Worm (Caenorhabditis elegans) whole organism, L2 larva: ENCODE data around the gene Y53G8AL.4.

Experiments
- C34F6.9 ChIP-seq: fragments of 150-350 bp; optimal IDR thresholded peaks from 2 replicates; lab custom pipeline; 2014; ENCODE audit warnings: missing biosample characterization, missing genetic modification characterization
- F13H6.1 ChIP-seq: sonication (generic microtip); optimal IDR thresholded peaks from 2 replicates; lab custom pipeline; 2016; ENCODE audit warnings: missing genetic modification characterization, missing compliant biosample characterization
- R02D3.7 ChIP-seq: fragments of 150-350 bp; optimal IDR thresholded peaks from 2 replicates; lab custom pipeline; 2014; ENCODE audit warnings: missing biosample characterization, missing genetic modification characterization
- Y55F3AM.14 ChIP-seq: fragments of 200-800 bp; sonication (Bioruptor generic); optimal IDR thresholded peaks from 2 replicates; lab custom pipeline; 2018; ENCODE audit warnings: mild to moderate bottlenecking, missing genetic modification characterization, missing compliant biosample characterization
- ZK546.5 ChIP-seq: sonication (generic microtip); optimal IDR thresholded peaks from 2 replicates; lab custom pipeline; 2017; ENCODE audit warnings: missing biosample characterization, missing genetic modification characterization
- aly-2 ChIP-seq: fragments of 150-350 bp; optimal IDR thresholded peaks from 2 replicates; lab custom pipeline; 2014; ENCODE audit warnings: missing biosample characterization, missing genetic modification characterization
- blmp-1 ChIP-seq: sonication (generic microtip); optimal IDR thresholded peaks from 2 replicates; lab custom pipeline; 2017; ENCODE audit warnings: missing genetic modification characterization, mild to moderate bottlenecking, missing compliant biosample characterization, antibody characterized with exemption, moderate library complexity; ENCODE audit not compliant: insufficient read depth
- ceh-16 ChIP-seq: fragments of 150-350 bp; optimal IDR thresholded peaks from 2 replicates; lab custom pipeline; 2014; ENCODE audit warnings: missing biosample characterization, missing genetic modification characterization
- crh-2 ChIP-seq: sonication (generic microtip); optimal IDR thresholded peaks from 2 replicates; lab custom pipeline; 2017; ENCODE audit warnings: missing biosample characterization, missing genetic modification characterization
- egl-27 ChIP-seq: sonication (generic microtip); optimal IDR thresholded peaks from 3 replicates; lab custom pipeline; 2017; ENCODE audit warnings: missing biosample characterization, missing genetic modification reagents, missing genetic modification characterization
- elt-1 ChIP-seq: fragments of 150-350 bp; optimal IDR thresholded peaks from 2 replicates; lab custom pipeline; 2014; ENCODE audit warnings: missing biosample characterization, missing genetic modification characterization
- gmeb-1 ChIP-seq: fragments of 150-350 bp; optimal IDR thresholded peaks from 2 replicates; lab custom pipeline; 2014; ENCODE audit warnings: missing biosample characterization, missing genetic modification characterization
- lin-39 ChIP-seq: fragments of 150-350 bp; optimal IDR thresholded peaks from 2 replicates; lab custom pipeline; 2014; ENCODE audit warnings: missing biosample characterization, missing genetic modification reagents, missing genetic modification characterization
- lsy-2 ChIP-seq, 2 experiments: fragments of 150-350 bp in 1 of 2; sonication (generic microtip) in 1 of 2; optimal IDR thresholded peaks; 2 replicates each; lab custom pipeline; 2014 to 2017; ENCODE audit warnings: missing biosample characterization in 2 of 2, missing genetic modification characterization in 2 of 2
- mab-5 ChIP-seq: fragments of 150-350 bp; optimal IDR thresholded peaks from 2 replicates; lab custom pipeline; 2014; ENCODE audit warnings: missing biosample characterization, missing genetic modification characterization
- mbf-1 ChIP-seq: sonication (generic microtip); optimal IDR thresholded peaks from 2 replicates; lab custom pipeline; 2017; ENCODE audit warnings: missing biosample characterization, missing genetic modification characterization
- nhr-10 ChIP-seq: sonication (generic microtip); optimal IDR thresholded peaks from 2 replicates; lab custom pipeline; 2017; ENCODE audit warnings: missing biosample characterization, missing genetic modification characterization
- nhr-12 ChIP-seq: fragments of 150-350 bp; optimal IDR thresholded peaks from 2 replicates; lab custom pipeline; 2014; ENCODE audit warnings: missing biosample characterization, missing genetic modification characterization
- nhr-129 ChIP-seq: fragments of 150-350 bp; optimal IDR thresholded peaks from 2 replicates; lab custom pipeline; 2014; ENCODE audit warnings: missing biosample characterization, missing genetic modification characterization
- nhr-21 ChIP-seq: fragments of 150-350 bp; optimal IDR thresholded peaks from 2 replicates; lab custom pipeline; 2014; ENCODE audit warnings: missing biosample characterization, missing genetic modification characterization
- nhr-237 ChIP-seq: fragments of 150-350 bp; optimal IDR thresholded peaks from 2 replicates; lab custom pipeline; 2014; ENCODE audit warnings: missing biosample characterization, missing genetic modification characterization
- nhr-25 ChIP-seq: fragments of 150-350 bp; sonication (generic microtip); optimal IDR thresholded peaks from 3 replicates; lab custom pipeline; 2014; ENCODE audit warnings: missing biosample characterization, missing genetic modification characterization
- sem-4 ChIP-seq: fragments of 150-350 bp; optimal IDR thresholded peaks from 2 replicates; lab custom pipeline; 2014; ENCODE audit warnings: missing biosample characterization, missing genetic modification reagents, missing genetic modification characterization
- skn-1 ChIP-seq: sonication (generic microtip); optimal IDR thresholded peaks from 2 replicates; lab custom pipeline; 2017; ENCODE audit warnings: missing biosample characterization, missing genetic modification characterization
- sma-3 ChIP-seq: sonication (generic microtip); optimal IDR thresholded peaks from 2 replicates; lab custom pipeline; 2016; ENCODE audit warnings: missing genetic modification reagents, missing genetic modification characterization, missing compliant biosample characterization
- sma-9 ChIP-seq, 2 experiments: fragments of 150-350 bp in 1 of 2; sonication (generic microtip) in 1 of 2; optimal IDR thresholded peaks; 2 replicates each; lab custom pipeline; 2014 to 2016; ENCODE audit warnings: missing genetic modification characterization in 2 of 2, mild to moderate bottlenecking in 1 of 2, missing biosample characterization in 1 of 2, missing compliant biosample characterization in 1 of 2, missing genetic modification reagents in 1 of 2, moderate library complexity in 1 of 2
- snpc-4 ChIP-seq: fragments of 150-350 bp; optimal IDR thresholded peaks from 2 replicates; lab custom pipeline; 2014; ENCODE audit warnings: missing biosample characterization, missing genetic modification characterization
- unc-39 ChIP-seq: fragments of 150-350 bp; optimal IDR thresholded peaks from 2 replicates; lab custom pipeline; 2014; ENCODE audit warnings: missing biosample characterization, missing genetic modification characterization
- unc-55 ChIP-seq: fragments of 150-350 bp; sonication (generic microtip); optimal IDR thresholded peaks from 3 replicates; lab custom pipeline; 2014; ENCODE audit warnings: missing biosample characterization, missing genetic modification reagents, missing genetic modification characterization
- unc-62 ChIP-seq: fragments of 150-350 bp; optimal IDR thresholded peaks from 2 replicates; lab custom pipeline; 2014; ENCODE audit warnings: missing biosample characterization, missing genetic modification reagents, missing genetic modification characterization
- zag-1 ChIP-seq: fragments of 150-350 bp; optimal IDR thresholded peaks from 2 replicates; lab custom pipeline; 2014; ENCODE audit warnings: missing biosample characterization, missing genetic modification characterization
- ztf-1 ChIP-seq: fragments of 200-800 bp; sonication (Bioruptor generic); conservative IDR thresholded peaks from 2 replicates; pipeline ENCODE4 v1.3.6; 2022; ENCODE audit warnings: missing genetic modification characterization, missing compliant biosample characterization
- ztf-11 ChIP-seq: sonication (generic microtip); optimal IDR thresholded peaks from 2 replicates; lab custom pipeline; 2017; ENCODE audit warnings: missing biosample characterization, missing genetic modification characterization
- ztf-4 ChIP-seq: fragments of 150-350 bp; optimal IDR thresholded peaks from 2 replicates; lab custom pipeline; 2014; ENCODE audit warnings: missing biosample characterization, missing genetic modification characterization

Gene Y53G8AL.4

DNA sequence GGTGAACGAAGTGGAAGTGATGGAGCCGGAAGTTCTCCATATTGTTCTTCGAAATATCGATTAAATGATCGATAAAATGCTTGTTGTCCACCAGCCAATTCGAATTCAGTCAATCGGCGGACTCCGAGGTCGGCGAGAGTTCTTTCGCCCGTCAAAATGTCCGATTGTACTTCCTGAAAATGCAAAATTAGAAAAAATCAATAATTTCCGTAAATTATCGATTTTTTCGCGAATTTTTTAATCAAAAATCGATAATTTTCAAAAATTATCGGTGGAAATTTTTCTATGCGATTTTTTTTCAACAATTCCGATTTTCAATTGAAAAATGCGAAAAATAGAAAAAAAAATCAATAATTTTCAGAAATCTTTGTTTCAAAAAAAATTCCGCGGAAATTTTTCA lies 8.5 kb downstream of the Y53G8AL.4 start:
- TF ChIP-seq ztf-11 (tag; lab: Kevin White, UChicago) (no peak), aly-2 (tag; lab: Kevin White, UChicago) (no peak), ZK546.5 (no peak), C34F6.9 (tag; lab: Kevin White, UChicago) (no peak), gmeb-1 (tag; lab: Kevin White, UChicago) (no peak), sma-3 (GFP tag; lab: Kevin White, UChicago) (no peak)
- TF ChIP-seq, all 48 proteins: peak for 0

DNA sequence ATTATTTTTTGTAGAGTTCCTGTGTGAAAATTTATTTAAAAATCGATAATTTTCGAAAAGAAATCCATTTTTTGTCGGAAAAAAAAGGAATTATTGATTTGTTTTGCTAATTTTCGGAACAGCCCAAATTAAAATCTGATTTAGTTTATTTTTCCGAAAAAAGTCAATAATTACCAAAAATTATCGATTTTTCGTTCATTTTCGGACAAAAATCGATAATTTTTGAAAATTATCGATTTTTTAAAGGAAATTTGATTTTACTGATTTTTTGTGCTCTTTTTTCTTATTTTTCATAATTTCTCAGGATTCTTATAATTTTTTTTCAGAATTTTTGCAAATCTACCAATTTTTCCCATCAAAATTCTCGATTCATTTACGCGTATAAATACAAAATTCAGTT lies 9.1 kb downstream of the Y53G8AL.4 start:
- no peak for TF ChIP-seq R02D3.7 (tag; lab: Kevin White, UChicago)
- no peak for TF ChIP-seq gmeb-1 (tag; lab: Kevin White, UChicago)
- no peak for TF ChIP-seq egl-27
- TF ChIP-seq mab-5, result no peak
- TF ChIP-seq F13H6.1 (tag; lab: Kevin White, UChicago), result no peak
- no peak for TF ChIP-seq sma-9 (GFP tag; optimal IDR thresholded peaks at IDR 0.05; lab: Kevin White, UChicago)
- TF ChIP-seq sma-9 (tag; optimal IDR thresholded peaks at IDR 0.05; lab: Kevin White, UChicago), result no peak
- TF ChIP-seq lin-39 (tag; lab: Kevin White, UChicago), result no peak
- TF ChIP-seq sem-4 (tag; lab: Kevin White, UChicago), result no peak

DNA sequence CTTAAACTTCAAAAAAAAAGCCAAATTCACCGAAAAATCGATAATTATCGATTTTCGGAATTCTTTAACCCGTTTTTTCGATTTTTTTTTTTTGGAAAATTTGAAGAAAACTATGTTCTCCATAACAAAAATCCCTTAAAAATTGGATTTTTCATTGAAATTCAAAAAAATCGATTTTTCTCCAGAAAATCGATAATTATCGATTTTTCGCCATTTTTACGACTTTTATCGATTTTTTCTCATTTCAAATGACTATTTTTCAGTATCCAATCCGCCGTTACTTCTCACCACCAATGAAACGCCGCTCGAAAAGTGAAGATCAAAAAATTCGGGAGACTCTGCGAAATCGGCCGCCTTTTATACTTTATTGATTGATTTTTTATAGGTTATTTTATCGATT lies 9.6 kb downstream of the Y53G8AL.4 start:
- TF ChIP-seq mbf-1 (tag; lab: Kevin White, UChicago) (no peak), ztf-1 (GFP tag; lab: Robert Waterston, UW) (no peak), lsy-2 (tag; optimal IDR thresholded peaks at IDR 0.05; lab: Kevin White, UChicago) (no peak), nhr-10 (no peak), ztf-11 (tag; lab: Kevin White, UChicago) (no peak), R02D3.7 (tag; lab: Kevin White, UChicago) (no peak), nhr-25 (no peak), nhr-237 (tag; lab: Kevin White, UChicago) (no peak), crh-2 (tag; lab: Kevin White, UChicago) (no peak), ztf-4 (no peak), nhr-129 (tag; lab: Kevin White, UChicago) (no peak), unc-55 (GFP tag; lab: Kevin White, UChicago) (no peak), unc-62 (GFP tag; lab: Kevin White, UChicago) (no peak), Y55F3AM.14 (GFP tag; lab: Kevin White, UChicago) (no peak), zag-1 (tag; lab: Kevin White, UChicago) (no peak), nhr-12 (no peak), blmp-1 (tag; lab: Kevin White, UChicago) (no peak)

DNA sequence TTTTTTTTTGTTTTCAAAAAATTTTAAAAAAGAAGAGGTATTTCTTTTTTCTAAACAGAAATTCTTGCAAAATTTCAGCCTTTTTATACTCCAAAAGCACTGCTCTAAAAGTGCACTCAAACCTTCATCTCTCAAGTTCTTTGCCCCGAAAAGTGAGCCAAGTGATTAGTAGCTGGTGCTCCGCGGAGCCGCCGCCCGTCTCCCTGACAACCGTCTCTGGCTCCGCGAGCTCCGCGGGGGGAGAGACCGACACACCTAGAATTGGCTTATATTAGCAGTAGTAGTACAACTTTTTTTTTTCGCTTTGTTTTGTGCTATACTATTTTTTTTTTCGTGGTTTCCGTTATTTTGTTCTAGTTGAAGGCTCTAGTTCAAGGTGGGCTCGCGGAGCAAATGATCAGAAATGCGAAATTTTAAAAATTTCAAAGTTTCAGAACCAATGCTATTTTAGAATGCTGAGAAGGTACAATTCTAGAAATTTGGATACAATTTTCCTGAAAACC lies 17.7 kb downstream of the Y53G8AL.4 start, which contains the start of gene Y53G8AL.1:
Gene Y53G8AL.1, plus strand, starts transcription at position 453 of the 503 bp plus-strand sequence.
- TF ChIP-seq ztf-1 (GFP tag; lab: Robert Waterston, UW), result no peak
- TF ChIP-seq nhr-25, result no peak

DNA sequence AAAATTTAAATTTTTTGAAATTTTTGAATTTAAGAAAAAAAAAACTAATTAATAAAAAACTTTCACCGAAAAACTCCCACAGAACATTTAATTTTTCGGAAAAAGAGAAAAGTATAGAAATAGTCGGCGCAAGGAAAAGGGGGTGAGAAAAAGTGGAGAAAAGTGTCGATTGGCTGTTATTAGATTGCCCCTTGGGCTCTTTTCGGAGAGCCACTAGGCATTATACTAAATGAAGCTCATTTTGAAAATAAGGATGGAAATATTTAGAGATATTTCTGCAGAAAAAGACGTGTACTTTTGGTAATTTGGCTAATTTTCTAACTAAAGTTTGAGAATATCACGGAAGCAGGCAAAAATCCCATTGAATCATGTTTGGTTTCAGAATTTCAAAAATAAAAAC lies 26.3 kb downstream of the Y53G8AL.4 start:
- TF ChIP-seq aly-2 (tag; lab: Kevin White, UChicago) (no peak), elt-1 (tag; lab: Kevin White, UChicago) (no peak), egl-27 (no peak), sem-4 (tag; lab: Kevin White, UChicago) (no peak), Y55F3AM.14 (GFP tag; lab: Kevin White, UChicago) (no peak), nhr-12 (no peak), blmp-1 (tag; lab: Kevin White, UChicago) (no peak), nhr-21 (tag; lab: Kevin White, UChicago) (no peak), lsy-2 (tag; optimal IDR thresholded peaks at IDR 0.05; lab: Kevin White, UChicago) (no peak), sma-9 (GFP tag; optimal IDR thresholded peaks at IDR 0.05; lab: Kevin White, UChicago) (no peak), sma-9 (tag; optimal IDR thresholded peaks at IDR 0.05; lab: Kevin White, UChicago) (no peak), crh-2 (tag; lab: Kevin White, UChicago) (no peak), skn-1 (tag; lab: Kevin White, UChicago) (no peak), snpc-4 (tag; lab: Kevin White, UChicago) (no peak), ztf-1 (GFP tag; lab: Robert Waterston, UW) (no peak), ztf-11 (tag; lab: Kevin White, UChicago) (no peak), unc-55 (GFP tag; lab: Kevin White, UChicago) (no peak), unc-39 (tag; lab: Kevin White, UChicago) (no peak), ceh-16 (tag; lab: Kevin White, UChicago) (no peak)
